Worm (Caenorhabditis elegans): ENCODE measurements around the gene irld-19.

- TF ChIP-seq madf-3 (GFP tag; IDR thresholded peaks at IDR 0.05) (no peak), cebp-2 (GFP tag; IDR thresholded peaks at IDR 0.05) (no peak), unc-62 (GFP tag; optimal IDR thresholded peaks at IDR 0.05) (no peak), lin-35 (GFP tag; optimal IDR thresholded peaks at IDR 0.05) (no peak), rpc-1 (optimal IDR thresholded peaks at IDR 0.05) (no peak), rpc-1 (tag; optimal IDR thresholded peaks at IDR 0.05) (no peak), egl-44 (GFP tag; IDR thresholded peaks at IDR 0.05) (no peak), ets-4 (GFP tag; optimal IDR thresholded peaks at IDR 0.05) (no peak), dox-1 (GFP tag; IDR thresholded peaks at IDR 0.05) (no peak), let-607 (tag; optimal IDR thresholded peaks at IDR 0.05) (no peak), atf-7 (tag; optimal IDR thresholded peaks at IDR 0.05) (no peak), F49E8.2 (tag; optimal IDR thresholded peaks at IDR 0.05; ENCODE audit: insufficient read depth) (no peak), ama-1 (optimal IDR thresholded peaks at IDR 0.05) (no peak), ama-1 (GFP tag; optimal IDR thresholded peaks at IDR 0.05) (no peak)
Observed at ce11 chrIII:12798469-12798868, 34.3 kb upstream of the irld-19 start, which contains the start of gene agmo-1.

Measured in whole organism, young adult.